Worm (Caenorhabditis elegans): ENCODE data around the gene M88.4.

Gene M88.4

ce11 chrIII:4594324-4594723 is 45.5 kb downstream of the M88.4 start, which contains the start of gene apc-11:
Gene apc-11, minus strand, starts transcription at chrIII:4594424.
- TF ChIP-seq T26A5.8 (tag; optimal IDR thresholded peaks at IDR 0.05): no peak
- TF ChIP-seq ztf-22 (GFP tag; optimal IDR thresholded peaks at IDR 0.05): no peak
- TF ChIP-seq chd-7 (tag; optimal IDR thresholded peaks at IDR 0.05): no peak
- no peak for TF ChIP-seq B0336.3 (GFP tag; IDR thresholded peaks at IDR 0.05)
- no peak for TF ChIP-seq tbp1 (GFP tag; optimal IDR thresholded peaks at IDR 0.05)
- no peak for TF ChIP-seq ztf-3 (GFP tag; optimal IDR thresholded peaks at IDR 0.05)

- TF ChIP-seq lin-26 (GFP tag; IDR thresholded peaks at IDR 0.05): 0 out of 2 replicates have a peak, but pooled peaks have one; percentile 43
- TF ChIP-seq T26A5.8 (tag; optimal IDR thresholded peaks at IDR 0.05): no peak
- no peak for TF ChIP-seq C06A6.2 (GFP tag; conservative IDR thresholded peaks at IDR 0.05)
- no peak for TF ChIP-seq sdz-38 (tag; optimal IDR thresholded peaks at IDR 0.05)
- no peak for TF ChIP-seq die-1 (tag; optimal IDR thresholded peaks at IDR 0.05)
Measured at ce11 chrIII:4594762-4595523, 46.1 kb downstream of the M88.4 start.

- TF ChIP-seq K11D2.4 (GFP tag; IDR thresholded peaks at IDR 0.05) (no peak), pbrm-1 (GFP tag; IDR thresholded peaks at IDR 0.05) (peak; percentile 12; the same call in 1 of the 2 replicates), B0019.2 (GFP tag; conservative IDR thresholded peaks at IDR 0.05) (no peak), sdz-38 (tag; optimal IDR thresholded peaks at IDR 0.05) (no peak), hmg-1.2 (GFP tag; IDR thresholded peaks at IDR 0.05) (0 out of 2 replicates have a peak, but pooled peaks have one; percentile 13), madf-8 (GFP tag; conservative IDR thresholded peaks at IDR 0.05) (peak; percentile 72), F33H1.4 (GFP tag; IDR thresholded peaks at IDR 0.05) (peak; percentile 94), tbp1 (GFP tag; optimal IDR thresholded peaks at IDR 0.05) (peak; percentile 13), him-1 (tag; optimal IDR thresholded peaks at IDR 0.05) (peak; percentile 41), D2030.7 (GFP tag; IDR thresholded peaks at IDR 0.05) (peak; percentile 59), Y53G8AR.9 (GFP tag; conservative IDR thresholded peaks at IDR 0.05) (no peak), snpc-1.3 (tag; optimal IDR thresholded peaks at IDR 0.05; ENCODE audit: insufficient read depth) (peak; percentile 40), madf-3 (GFP tag; IDR thresholded peaks at IDR 0.05) (0 out of 2 replicates have a peak, but pooled peaks have one; percentile 20), snpc-3.4 (tag; optimal IDR thresholded peaks at IDR 0.05) (peak; percentile 38), ceh-91 (GFP tag; IDR thresholded peaks at IDR 0.05) (peak; percentile 56), cebp-1 (GFP tag; IDR thresholded peaks at IDR 0.05) (no peak), cebp-1 (tag; optimal IDR thresholded peaks at IDR 0.05) (peak; percentile 3), B0336.3 (GFP tag; IDR thresholded peaks at IDR 0.05) (0 out of 2 replicates have a peak, but pooled peaks have one; percentile 14), ztf-3 (GFP tag; optimal IDR thresholded peaks at IDR 0.05) (no peak), efl-1 (GFP tag; optimal IDR thresholded peaks at IDR 0.05) (peak; percentile 22), madf-6 (GFP tag; IDR thresholded peaks at IDR 0.05) (peak; percentile 90), ceh-27 (GFP tag; optimal IDR thresholded peaks at IDR 0.05) (no peak), attf-3 (GFP tag; conservative IDR thresholded peaks at IDR 0.05) (no peak), lin-35 (GFP tag; optimal IDR thresholded peaks at IDR 0.05) (no peak), ets-4 (GFP tag; optimal IDR thresholded peaks at IDR 0.05) (no peak), nfyb-1 (GFP tag; IDR thresholded peaks at IDR 0.05) (0 out of 2 replicates have a peak, but pooled peaks have one; percentile 13), T26A5.8 (tag; optimal IDR thresholded peaks at IDR 0.05) (no peak), rpc-1 (optimal IDR thresholded peaks at IDR 0.05) (no peak), rpc-1 (tag; optimal IDR thresholded peaks at IDR 0.05) (no peak), F23B12.7 (tag; optimal IDR thresholded peaks at IDR 0.05; ENCODE audit: insufficient read depth) (peak; percentile 45), snpc-4 (GFP tag; optimal IDR thresholded peaks at IDR 0.05) (no peak), snpc-4 (tag; optimal IDR thresholded peaks at IDR 0.05) (peak in 1 of 4 experiments; percentile 27), egl-18 (GFP tag; IDR thresholded peaks at IDR 0.05) (no peak), Y67H2A.10 (GFP tag; conservative IDR thresholded peaks at IDR 0.05) (no peak), lsl-1 (GFP tag; optimal IDR thresholded peaks at IDR 0.05) (peak; percentile 95), F55B11.4 (tag; optimal IDR thresholded peaks at IDR 0.05; ENCODE audit: borderline replicate concordance, insufficient read depth) (no peak), F49E8.2 (tag; optimal IDR thresholded peaks at IDR 0.05; ENCODE audit: insufficient read depth) (peak; percentile 57)
Measured at ce11 chrIII:4595771-4596227, 47.0 kb downstream of the M88.4 start, which contains the start of gene asb-1. Gene asb-1, minus strand, starts transcription at chrIII:4595821.

Data from whole organism, young adult.